Worm (Caenorhabditis elegans) whole organism, L2 larva: ENCODE data around the gene rict-1.

Experiments used
- R02D3.7 ChIP-seq: fragments of 150-350 bp; optimal IDR thresholded peaks from 2 replicates; lab custom pipeline; 2014; ENCODE audit warnings: missing biosample characterization, missing genetic modification characterization
- ceh-82 ChIP-seq: fragments of 150-350 bp; optimal IDR thresholded peaks from 2 replicates; lab custom pipeline; 2014; ENCODE audit warnings: missing biosample characterization, missing genetic modification characterization
- egl-27 ChIP-seq: sonication (generic microtip); optimal IDR thresholded peaks from 3 replicates; lab custom pipeline; 2017; ENCODE audit warnings: missing biosample characterization, missing genetic modification reagents, missing genetic modification characterization
- elt-1 ChIP-seq: fragments of 150-350 bp; optimal IDR thresholded peaks from 2 replicates; lab custom pipeline; 2014; ENCODE audit warnings: missing biosample characterization, missing genetic modification characterization
- lin-39 ChIP-seq: fragments of 150-350 bp; optimal IDR thresholded peaks from 2 replicates; lab custom pipeline; 2014; ENCODE audit warnings: missing biosample characterization, missing genetic modification reagents, missing genetic modification characterization
- lsy-2 ChIP-seq, 2 experiments: fragments of 150-350 bp in 1 of 2; sonication (generic microtip) in 1 of 2; optimal IDR thresholded peaks; 2 replicates each; lab custom pipeline; 2014 to 2017; ENCODE audit warnings: missing biosample characterization in 2 of 2, missing genetic modification characterization in 2 of 2
- nhr-77 ChIP-seq: fragments of 150-350 bp; optimal IDR thresholded peaks from 2 replicates; lab custom pipeline; 2014; ENCODE audit warnings: missing biosample characterization, missing genetic modification characterization

DNA sequence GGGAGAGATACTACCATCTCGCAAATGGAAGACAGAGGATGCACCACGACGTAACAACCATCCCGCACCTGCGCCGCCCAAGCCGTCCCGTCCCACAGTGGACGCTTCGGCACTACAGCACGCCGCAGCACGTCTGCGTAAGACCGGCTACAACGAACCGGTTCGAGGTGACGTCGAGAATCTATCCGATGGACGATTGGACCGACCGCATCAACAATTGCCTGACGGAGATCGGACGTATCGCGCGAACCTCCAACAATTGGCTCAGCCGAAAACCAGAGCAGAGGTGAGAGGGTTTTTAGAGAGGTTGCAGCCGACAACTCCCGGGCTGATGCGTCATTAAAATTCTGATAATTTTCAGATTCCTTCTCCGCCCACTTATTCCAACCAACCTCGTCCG is 57.4 kb downstream of the rict-1 start:
- TF ChIP-seq egl-27 (tag; lab: Kevin White, UChicago) (no peak), nhr-77 (tag; lab: Kevin White, UChicago) (no peak), lsy-2 (tag; optimal IDR thresholded peaks at IDR 0.05; lab: Kevin White, UChicago) (no peak), lin-39 (tag; lab: Kevin White, UChicago) (no peak), ceh-82 (no peak), R02D3.7 (tag; lab: Kevin White, UChicago) (no peak), elt-1 (tag; lab: Kevin White, UChicago) (no peak)
